Worm (Caenorhabditis elegans) whole organism, young adult: ENCODE results near the gene srw-72.

Source experiments
- akir-1 ChIP-seq: fragments of 200-800 bp; sonication (Bioruptor generic); optimal IDR thresholded peaks from 2 replicates; lab custom pipeline; 2018; ENCODE audit warnings: mild to moderate bottlenecking, missing genetic modification characterization, moderate library complexity, missing compliant biosample characterization
- bed-1 ChIP-seq: fragments of 200-800 bp; sonication (Bioruptor generic); IDR thresholded peaks from 2 replicates; pipeline ENCODE4 v1.3.6; 2022; ENCODE audit warnings: missing genetic modification reagents, missing genetic modification characterization, missing compliant biosample characterization
- egrh-3 ChIP-seq: fragments of 200-800 bp; sonication (Bioruptor generic); IDR thresholded peaks from 2 replicates; pipeline ENCODE4 v1.3.6; 2022; ENCODE audit warnings: missing genetic modification reagents, missing genetic modification characterization, missing compliant biosample characterization
- mes-4 ChIP-seq: sonication (generic microtip); optimal IDR thresholded peaks from 2 replicates; lab custom pipeline; 2016; ENCODE audit warnings: missing genotype, missing genetic modification characterization, missing compliant biosample characterization
- nfya-1 ChIP-seq: sonication (generic microtip); optimal IDR thresholded peaks from 2 replicates; lab custom pipeline; 2017; ENCODE audit warnings: antibody characterized with exemption, missing compliant biosample characterization, missing genetic modification characterization, borderline replicate concordance; ENCODE audit not compliant: insufficient read depth
- repo-1 ChIP-seq: sonication (generic microtip); optimal IDR thresholded peaks from 2 replicates; lab custom pipeline; 2017; ENCODE audit warnings: mild to moderate bottlenecking, missing genetic modification characterization, missing compliant biosample characterization
- snpc-1.3 ChIP-seq: sonication (generic microtip); optimal IDR thresholded peaks from 2 replicates; lab custom pipeline; 2017; ENCODE audit warnings: missing genetic modification characterization, mild to moderate bottlenecking, missing compliant biosample characterization, antibody characterized with exemption, moderate library complexity, missing genotype, missing genetic modification reagents; ENCODE audit not compliant: insufficient read depth
- unc-62 ChIP-seq: fragments of 150-350 bp; optimal IDR thresholded peaks from 2 replicates; lab custom pipeline; 2014; ENCODE audit warnings: missing biosample characterization, missing genetic modification reagents, missing genetic modification characterization
- ztf-28 ChIP-seq: fragments of 200-800 bp; sonication (Bioruptor generic); IDR thresholded peaks from 2 replicates; pipeline ENCODE4 v1.3.6; 2022; ENCODE audit warnings: missing genetic modification reagents, missing genetic modification characterization, missing compliant biosample characterization

ce11 chrV:17438317-17438716 is 28.5 kb upstream of the srw-72 start, which contains the start of gene srsx-2:
- no peak for TF ChIP-seq repo-1 (tag; lab: Kevin White, UChicago)
- TF ChIP-seq bed-1 (GFP tag; lab: Robert Waterston, UW) = no peak
- TF ChIP-seq ztf-28 (GFP tag; lab: Robert Waterston, UW) = no peak
- no peak for TF ChIP-seq nfya-1 (tag; lab: Kevin White, UChicago)
- TF ChIP-seq mes-4 (tag; lab: Kevin White, UChicago) = no peak
- no peak for TF ChIP-seq egrh-3 (GFP tag; lab: Robert Waterston, UW)
- no peak for TF ChIP-seq akir-1 (GFP tag; lab: Kevin White, UChicago)
- no peak for TF ChIP-seq snpc-1.3 (tag; lab: Kevin White, UChicago)
- TF ChIP-seq unc-62 (GFP tag; lab: Kevin White, UChicago) = no peak
